Worm (Caenorhabditis elegans) whole organism, mixed stage, embryonic: Measurements from ENCODE around the gene F23F1.2.

ENCODE experiments used
- M03D4.4 ChIP-seq: sonication (generic microtip); optimal IDR thresholded peaks from 2 replicates; lab custom pipeline; 2017; ENCODE audit warnings: mild to moderate bottlenecking, missing genetic modification characterization, missing compliant biosample characterization
- flh-1 ChIP-seq: fragments of 200-800 bp; sonication (Bioruptor generic); optimal IDR thresholded peaks from 2 replicates; lab custom pipeline; 2018; ENCODE audit warnings: mild to moderate bottlenecking, missing genetic modification characterization, moderate library complexity, missing compliant biosample characterization
- ham-2 ChIP-seq: fragments of 200-800 bp; sonication (Bioruptor generic); optimal IDR thresholded peaks from 2 replicates; lab custom pipeline; 2018; ENCODE audit warnings: mild to moderate bottlenecking, missing genetic modification characterization, missing compliant biosample characterization
- mls-2 ChIP-seq: sonication (generic microtip); optimal IDR thresholded peaks from 2 replicates; lab custom pipeline; 2016; ENCODE audit warnings: mild to moderate bottlenecking, missing genetic modification characterization, moderate library complexity, missing compliant biosample characterization
- nhr-76 ChIP-seq: sonication (generic microtip); optimal IDR thresholded peaks from 2 replicates; lab custom pipeline; 2017; ENCODE audit warnings: missing biosample characterization, missing genetic modification characterization
- snpc-4 ChIP-seq: fragments of 150-350 bp; optimal IDR thresholded peaks from 2 replicates; lab custom pipeline; 2014; ENCODE audit warnings: missing biosample characterization, missing genetic modification characterization
- unc-39 ChIP-seq: fragments of 150-350 bp; optimal IDR thresholded peaks from 2 replicates; lab custom pipeline; 2014; ENCODE audit warnings: missing biosample characterization, missing genetic modification characterization
- unc-62 ChIP-seq: fragments of 150-350 bp; optimal IDR thresholded peaks from 2 replicates; lab custom pipeline; 2014; ENCODE audit warnings: missing biosample characterization, missing genetic modification reagents, missing genetic modification characterization
- ztf-11 ChIP-seq: fragments of 150-350 bp; optimal IDR thresholded peaks from 2 replicates; lab custom pipeline; 2014; ENCODE audit warnings: missing biosample characterization, missing genetic modification characterization

DNA sequence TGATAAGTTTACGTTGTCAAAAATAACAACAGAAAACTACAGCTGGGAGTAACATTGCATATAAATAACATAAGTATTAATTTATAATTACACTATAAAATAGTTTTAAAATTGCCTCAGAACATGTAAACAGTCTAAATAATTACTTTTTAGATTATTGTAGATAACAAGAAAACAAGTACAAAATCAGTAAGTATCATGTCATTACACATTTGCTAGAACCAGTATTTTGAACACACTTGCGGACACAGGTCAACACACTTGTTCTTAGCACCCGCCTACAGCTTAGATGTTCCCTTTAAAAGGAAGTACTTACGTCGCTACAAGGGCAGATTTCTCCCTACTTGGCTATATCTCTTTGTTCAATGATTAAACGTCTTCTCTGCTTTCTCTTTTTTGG is at the start of gene F23F1.2:
- TF ChIP-seq snpc-4 (no peak), flh-1 (GFP tag; lab: Kevin White, UChicago) (no peak), ztf-11 (no peak), unc-62 (GFP tag; lab: Kevin White, UChicago) (no peak), M03D4.4 (tag; lab: Kevin White, UChicago) (no peak), unc-39 (tag; lab: Kevin White, UChicago) (no peak), ham-2 (GFP tag; lab: Kevin White, UChicago) (no peak), mls-2 (no peak), nhr-76 (tag; lab: Kevin White, UChicago) (no peak)
